Fruit fly (Drosophila melanogaster) whole organism, embryonic: ENCODE results near the gene SuUR.

Source experiments
- Atf3 ChIP-seq: fragments of 200-800 bp; sonication (Bioruptor generic); optimal IDR thresholded peaks from 3 replicates; lab custom pipeline; 2016; ENCODE audit warnings: missing biosample characterization, missing genetic modification characterization
- Bgb ChIP-seq: fragments of 200-800 bp; sonication (Bioruptor generic); IDR thresholded peaks from 2 replicates; pipeline ENCODE4 v1.3.6; 2022; ENCODE audit warnings: missing biosample characterization, missing genetic modification characterization; ENCODE audit not compliant: partially characterized antibody
- CG10274 ChIP-seq: fragments of 200-800 bp; sonication (Bioruptor generic); optimal IDR thresholded peaks from 3 replicates; lab custom pipeline; 2017; ENCODE audit warnings: missing biosample characterization, mild to moderate bottlenecking, missing genetic modification characterization
- CG10462 ChIP-seq: fragments of 200-800 bp; sonication (Bioruptor generic); optimal IDR thresholded peaks from 2 replicates; lab custom pipeline; 2016; ENCODE audit warnings: missing biosample characterization, missing genetic modification characterization
- CG11398 ChIP-seq: fragments of 200-800 bp; sonication (Bioruptor generic); optimal IDR thresholded peaks from 2 replicates; lab custom pipeline; 2016; ENCODE audit warnings: missing biosample characterization, missing genetic modification characterization
- CG11504 ChIP-seq: fragments of 200-800 bp; sonication (Bioruptor generic); optimal IDR thresholded peaks from 3 replicates; lab custom pipeline; 2019; ENCODE audit warnings: missing biosample characterization, mild to moderate bottlenecking, missing genetic modification characterization, moderate library complexity
- CG1233 ChIP-seq: fragments of 200-800 bp; sonication (Bioruptor generic); optimal IDR thresholded peaks from 4 replicates; lab custom pipeline; 2018; ENCODE audit warnings: missing biosample characterization, mild to moderate bottlenecking, missing genetic modification characterization
- CG13424 ChIP-seq: fragments of 200-800 bp; sonication (Bioruptor generic); optimal IDR thresholded peaks from 2 replicates; lab custom pipeline; 2019; ENCODE audit warnings: missing biosample characterization, mild to moderate bottlenecking, missing genetic modification characterization, moderate library complexity
- CG14014 ChIP-seq: fragments of 200-800 bp; sonication (Bioruptor generic); IDR thresholded peaks from 2 replicates; pipeline ENCODE4 v1.3.6; 2022; ENCODE audit warnings: missing biosample characterization, missing genetic modification characterization
- CG14860 ChIP-seq: fragments of 200-800 bp; sonication (Bioruptor generic); IDR thresholded peaks from 3 replicates; pipeline ENCODE4 v1.3.6; 2022; ENCODE audit warnings: missing biosample characterization, missing genetic modification characterization; ENCODE audit not compliant: partially characterized antibody
- CG1792 ChIP-seq: fragments of 200-800 bp; sonication (Bioruptor generic); optimal IDR thresholded peaks from 2 replicates; lab custom pipeline; 2016; ENCODE audit warnings: missing biosample characterization, missing genetic modification characterization
- CG2199 ChIP-seq: fragments of 200-800 bp; sonication (Bioruptor generic); IDR thresholded peaks from 3 replicates; pipeline ENCODE4 v1.3.6; 2022; ENCODE audit warnings: missing biosample characterization, missing genetic modification characterization
- CG31224 ChIP-seq: fragments of 200-800 bp; sonication (Bioruptor generic); IDR thresholded peaks from 2 replicates; pipeline ENCODE4 v1.3.6; 2022; ENCODE audit warnings: missing biosample characterization, missing genetic modification characterization
- CG33557 ChIP-seq: fragments of 200-800 bp; sonication (Bioruptor generic); optimal IDR thresholded peaks from 2 replicates; lab custom pipeline; 2019; ENCODE audit warnings: missing biosample characterization, mild to moderate bottlenecking, missing genetic modification characterization, moderate library complexity
- CG3847 ChIP-seq: fragments of 200-800 bp; sonication (Bioruptor generic); IDR thresholded peaks from 2 replicates; pipeline ENCODE4 v1.3.6; 2022; ENCODE audit warnings: missing biosample characterization, missing genetic modification characterization
- CG4360 ChIP-seq: fragments of 200-800 bp; sonication (Bioruptor generic); IDR thresholded peaks from 2 replicates; pipeline ENCODE4 v1.3.6; 2022; ENCODE audit warnings: missing biosample characterization, missing genetic modification characterization
- CG6272 ChIP-seq: fragments of 200-800 bp; sonication (Bioruptor generic); IDR thresholded peaks from 2 replicates; pipeline ENCODE4 v1.3.6; 2022; ENCODE audit warnings: missing biosample characterization, missing genetic modification characterization
- CG9932 ChIP-seq: fragments of 200-800 bp; sonication (Bioruptor generic); IDR thresholded peaks from 2 replicates; pipeline ENCODE4 v1.3.6; 2022; ENCODE audit warnings: missing biosample characterization, missing genetic modification characterization
- CrebB ChIP-seq: fragments of 200-800 bp; sonication (Bioruptor generic); optimal IDR thresholded peaks from 3 replicates; lab custom pipeline; 2018; ENCODE audit warnings: missing biosample characterization, mild to moderate bottlenecking, missing genetic modification characterization
- D ChIP-seq, 2 experiments: fragments of 200-800 bp in 1 of 2; fragments of >200 bp in 1 of 2; sonication (Bioruptor generic) in 1 of 2; optimal IDR thresholded peaks; 2 replicates in 1 of 2; 3 replicates in 1 of 2; lab custom pipeline; 2017; ENCODE audit warnings: mild to moderate bottlenecking in 1 of 2, missing biosample characterization in 1 of 2, missing genetic modification characterization in 1 of 2, missing genetic modification reagents in 1 of 2
- D19B ChIP-seq: fragments of 200-800 bp; sonication (Bioruptor generic); optimal IDR thresholded peaks from 2 replicates; lab custom pipeline; 2017; ENCODE audit warnings: missing biosample characterization, mild to moderate bottlenecking, missing genetic modification characterization
- Deaf1 ChIP-seq: fragments of 200-800 bp; optimal IDR thresholded peaks from 3 replicates; lab custom pipeline; 2019; ENCODE audit warnings: missing biosample characterization, mild to moderate bottlenecking, missing genetic modification characterization, moderate library complexity
- ERR ChIP-seq: fragments of 200-800 bp; sonication (Bioruptor generic); optimal IDR thresholded peaks from 2 replicates; lab custom pipeline; 2016; ENCODE audit warnings: missing biosample characterization, missing genetic modification characterization
- Ets65A ChIP-seq: fragments of 200-800 bp; sonication (Bioruptor generic); peaks from one replicate; lab custom pipeline; 2016; ENCODE audit warnings: missing biosample characterization, missing genetic modification characterization
- H2.0 ChIP-seq: fragments of 200-800 bp; sonication (Bioruptor generic); IDR thresholded peaks from 2 replicates; pipeline ENCODE4 v1.3.6; 2022; ENCODE audit warnings: missing biosample characterization, missing genetic modification characterization
- HLH4C ChIP-seq: fragments of 200-800 bp; sonication (Bioruptor generic); IDR thresholded peaks from 3 replicates; pipeline ENCODE4 v1.3.6; 2022; ENCODE audit warnings: missing biosample characterization, missing genetic modification characterization; ENCODE audit not compliant: partially characterized antibody
- Hmx ChIP-seq: fragments of 200-800 bp; sonication (Bioruptor generic); optimal IDR thresholded peaks from 2 replicates; lab custom pipeline; 2016; ENCODE audit warnings: missing biosample characterization, missing genetic modification characterization
- Hr39 ChIP-seq: fragments of >200 bp; optimal IDR thresholded peaks from 2 replicates; lab custom pipeline; 2017
- Nf-YB ChIP-seq: fragments of 200-800 bp; sonication (Bioruptor generic); optimal IDR thresholded peaks from 3 replicates; lab custom pipeline; 2019; ENCODE audit warnings: missing biosample characterization, mild to moderate bottlenecking, missing genetic modification characterization, moderate library complexity
- Oaz ChIP-seq: fragments of 200-800 bp; sonication (Bioruptor generic); IDR thresholded peaks from 2 replicates; pipeline ENCODE4 v1.3.6; 2022; ENCODE audit warnings: missing biosample characterization, missing genetic modification characterization
- Opbp ChIP-seq: fragments of 200-800 bp; sonication (Bioruptor generic); IDR thresholded peaks from 3 replicates; pipeline ENCODE4 v1.3.6; 2022; ENCODE audit warnings: missing biosample characterization, missing genetic modification characterization; ENCODE audit not compliant: partially characterized antibody
- Rx ChIP-seq: fragments of 200-800 bp; sonication (Bioruptor generic); IDR thresholded peaks from 2 replicates; pipeline ENCODE4 v1.3.6; 2022; ENCODE audit warnings: missing biosample characterization, missing genetic modification characterization
- Sry-β ChIP-seq: fragments of 200-800 bp; sonication (Bioruptor generic); optimal IDR thresholded peaks from 2 replicates; lab custom pipeline; 2018; ENCODE audit warnings: missing biosample characterization, mild to moderate bottlenecking, missing genetic modification characterization, moderate library complexity
- bcd ChIP-seq: fragments of 200-800 bp; sonication (Bioruptor generic); optimal IDR thresholded peaks from 2 replicates; lab custom pipeline; 2017; ENCODE audit warnings: missing biosample characterization, mild to moderate bottlenecking, missing genetic modification characterization
- bsh ChIP-seq, 2 experiments: fragments of 200-800 bp; sonication (Bioruptor generic); optimal IDR thresholded peaks; 2 replicates each; lab custom pipeline; 2017 to 2018; ENCODE audit warnings: mild to moderate bottlenecking in 2 of 2, missing biosample characterization in 2 of 2, missing genetic modification characterization in 2 of 2, moderate library complexity in 1 of 2
- chn ChIP-seq: fragments of 200-800 bp; sonication (Bioruptor generic); optimal IDR thresholded peaks from 2 replicates; lab custom pipeline; 2016; ENCODE audit warnings: missing biosample characterization, missing genetic modification characterization
- disco-r ChIP-seq: fragments of 200-800 bp; sonication (Bioruptor generic); optimal IDR thresholded peaks from 2 replicates; lab custom pipeline; 2016; ENCODE audit warnings: missing biosample characterization, missing genetic modification characterization
- exex ChIP-seq: fragments of 200-800 bp; sonication (Bioruptor generic); optimal IDR thresholded peaks from 4 replicates; lab custom pipeline; 2018; ENCODE audit warnings: missing biosample characterization, mild to moderate bottlenecking, missing genetic modification characterization, moderate library complexity
- fd3F ChIP-seq: fragments of 200-800 bp; sonication (Bioruptor generic); optimal IDR thresholded peaks from 2 replicates; lab custom pipeline; 2018; ENCODE audit warnings: missing biosample characterization, mild to moderate bottlenecking, missing genetic modification characterization, moderate library complexity
- gro ChIP-seq: fragments of 200-800 bp; sonication (Bioruptor generic); optimal IDR thresholded peaks from 2 replicates; lab custom pipeline; 2016; ENCODE audit warnings: missing biosample characterization, missing genetic modification characterization
- ind ChIP-seq: fragments of 200-800 bp; sonication (Bioruptor generic); optimal IDR thresholded peaks from 3 replicates; lab custom pipeline; 2016; ENCODE audit warnings: missing biosample characterization, missing genetic modification characterization
- kni ChIP-seq: fragments of 200-800 bp; sonication (Bioruptor generic); optimal IDR thresholded peaks from 3 replicates; lab custom pipeline; 2017; ENCODE audit warnings: mild to moderate bottlenecking, missing biosample characterization, missing genetic modification reagents, missing genetic modification characterization
- maf-S ChIP-seq: fragments of 200-800 bp; sonication (Bioruptor generic); optimal IDR thresholded peaks from 2 replicates; lab custom pipeline; 2016; ENCODE audit warnings: missing biosample characterization, missing genetic modification characterization
- mld ChIP-seq: fragments of 200-800 bp; sonication (Bioruptor generic); IDR thresholded peaks from 3 replicates; pipeline ENCODE4 v1.3.6; 2022; ENCODE audit warnings: missing biosample characterization, missing genetic modification characterization; ENCODE audit not compliant: partially characterized antibody
- p53 ChIP-seq: fragments of 200-800 bp; sonication (Bioruptor generic); optimal IDR thresholded peaks from 2 replicates; lab custom pipeline; 2016; ENCODE audit warnings: missing biosample characterization, missing genetic modification characterization
- pan ChIP-seq, 4 experiments: fragments of >200 bp in 3 of 4; fragments of 200-800 bp in 1 of 4; sonication (Bioruptor generic) in 1 of 4; optimal IDR thresholded peaks in 3 of 4; IDR thresholded peaks in 1 of 4; 2 replicates each; pipeline versions ENCODE4 v1.3.6 to Lab custom; 2017 to 2022; ENCODE audit warnings: missing biosample characterization in 2 of 4, missing genetic modification characterization in 2 of 4, mixed read lengths in 1 of 4
- pfk ChIP-seq: fragments of 200-800 bp; sonication (Bioruptor generic); optimal IDR thresholded peaks from 2 replicates; lab custom pipeline; 2018; ENCODE audit warnings: missing biosample characterization, mild to moderate bottlenecking, missing genetic modification characterization, moderate library complexity
- pros ChIP-seq: fragments of 200-800 bp; sonication (Bioruptor generic); optimal IDR thresholded peaks from 3 replicates; lab custom pipeline; 2019; ENCODE audit warnings: missing biosample characterization, mild to moderate bottlenecking, missing genetic modification characterization, moderate library complexity
- sens ChIP-seq: fragments of 200-800 bp; sonication (Bioruptor generic); peaks from one replicate; lab custom pipeline; 2016; ENCODE audit warnings: missing biosample characterization, missing genetic modification characterization
- stc ChIP-seq: fragments of 200-800 bp; sonication (Bioruptor generic); IDR thresholded peaks from 2 replicates; pipeline ENCODE4 v1.3.6; 2022; ENCODE audit warnings: missing biosample characterization, missing genetic modification characterization

Gene SuUR

dm6 chr3L:11045009-11045408 lies 19.8 kb upstream of the SuUR start:
- TF ChIP-seq pros (peak; percentile 83), kni (GFP tag; lab: Kevin White, UChicago) (peak; percentile 64), Deaf1 (no peak), Atf3 (GFP tag; lab: Kevin White, UChicago) (no peak), CG10274 (peak; percentile 97), bcd (GFP tag; lab: Kevin White, UChicago) (no peak), Ets65A (GFP tag; lab: Kevin White, UChicago) (peak; percentile 54), CG2199 (peak; percentile 93; the same call in 2 of the 3 replicates), Hr39 (lab: Kevin White, UChicago) (no peak), sens (GFP tag; lab: Kevin White, UChicago) (peak; percentile 12), gro (no peak), ERR (GFP tag; lab: Kevin White, UChicago) (no peak), CG14860 (GFP tag; lab: Robert Waterston, UW) (no peak), CG31224 (peak; percentile 30; the same call in 1 of the 2 replicates), ind (GFP tag; lab: Kevin White, UChicago) (no peak), CG14014 (GFP tag; lab: Robert Waterston, UW) (no peak), maf-S (no peak), CG13424 (tag; lab: Kevin White, UChicago) (no peak), D (optimal IDR thresholded peaks at IDR 0.05; lab: Kevin White, UChicago) (no peak), D (GFP tag; optimal IDR thresholded peaks at IDR 0.05; lab: Kevin White, UChicago) (no peak), Nf-YB (GFP tag; lab: Kevin White, UChicago) (no peak), fd3F (GFP tag; lab: Kevin White, UChicago) (no peak), Sry-β (GFP tag; lab: Kevin White, UChicago) (no peak), CG1233 (GFP tag; lab: Kevin White, UChicago) (no peak), Hmx (no peak), H2.0 (no peak), CG3847 (GFP tag; lab: Robert Waterston, UW) (no peak), CG9932 (no peak), CG1792 (no peak), Bgb (no peak), CrebB (no peak), stc (no peak), CG11504 (tag; lab: Kevin White, UChicago) (peak; percentile 3), CG10462 (no peak), D19B (GFP tag; lab: Kevin White, UChicago) (no peak), disco-r (GFP tag; lab: Kevin White, UChicago) (no peak), Rx (GFP tag; lab: Robert Waterston, UW) (no peak), bsh (GFP tag; optimal IDR thresholded peaks at IDR 0.05; lab: Kevin White, UChicago) (no peak), Oaz (no peak), CG11398 (no peak), pan (optimal IDR thresholded peaks at IDR 0.05; lab: Kevin White, UChicago) (no peak), pan (GFP tag; optimal IDR thresholded peaks at IDR 0.05 in 1 of 2, IDR thresholded peaks at IDR 0.05 in 1 of 2) (peak in 1 of 2 experiments; percentile 31), chn (peak; percentile 16), p53 (GFP tag; lab: Kevin White, UChicago) (no peak), CG6272 (GFP tag; lab: Robert Waterston, UW) (no peak), mld (GFP tag; lab: Robert Waterston, UW) (no peak), Opbp (no peak), exex (tag; lab: Kevin White, UChicago) (no peak), CG4360 (peak; percentile 96), HLH4C (GFP tag; lab: Robert Waterston, UW) (no peak), CG33557 (GFP tag; lab: Kevin White, UChicago) (peak; percentile 16), pfk (no peak)
